Fruit fly (Drosophila melanogaster): ENCODE data around the gene KLHL18.

Gene KLHL18

dm6 chr3R:11992934-11993670, 17.1 kb downstream of the KLHL18 start, which contains the start of gene mfas:
Gene mfas, minus strand, starts transcription at chr3R:11993315.
- TF ChIP-seq sens (GFP tag) (peak; percentile 66), nmo (GFP tag; optimal IDR thresholded peaks at IDR 0.05) (no peak), CG8089 (GFP tag; optimal IDR thresholded peaks at IDR 0.05) (no peak), wek (GFP tag; optimal IDR thresholded peaks at IDR 0.05) (peak; percentile 71), gro (GFP tag; optimal IDR thresholded peaks at IDR 0.05) (peak; percentile 31), CG17912 (GFP tag; optimal IDR thresholded peaks at IDR 0.05) (peak; percentile 70), PHDP (tag; optimal IDR thresholded peaks at IDR 0.05) (peak; percentile 15), hbn (GFP tag; IDR thresholded peaks at IDR 0.05; ENCODE audit: partially characterized antibody) (no peak), CG1603 (tag; optimal IDR thresholded peaks at IDR 0.05) (peak; percentile 35), gcm (GFP tag; optimal IDR thresholded peaks at IDR 0.05) (peak; percentile 80), CrebB (tag; optimal IDR thresholded peaks at IDR 0.05) (no peak), CG3995 (GFP tag; optimal IDR thresholded peaks at IDR 0.05) (peak; percentile 1), nau (GFP tag; optimal IDR thresholded peaks at IDR 0.05) (peak; percentile 63), kni (GFP tag; optimal IDR thresholded peaks at IDR 0.05) (peak; percentile 39), CG3407 (GFP tag; optimal IDR thresholded peaks at IDR 0.05) (peak; percentile 23), Dll (GFP tag; IDR thresholded peaks at IDR 0.05; ENCODE audit: partially characterized antibody) (0 out of 4 replicates have a peak, but pooled peaks have one; percentile 10), mam (GFP tag; optimal IDR thresholded peaks at IDR 0.05) (no peak), Side (GFP tag; optimal IDR thresholded peaks at IDR 0.05) (peak; percentile 19), usp (GFP tag; optimal IDR thresholded peaks at IDR 0.05) (no peak), CG1602 (GFP tag; optimal IDR thresholded peaks at IDR 0.05) (no peak), sqz (GFP tag; optimal IDR thresholded peaks at IDR 0.05) (peak; percentile 35), CG9876 (GFP tag; optimal IDR thresholded peaks at IDR 0.05) (no peak), CG2875 (GFP tag; optimal IDR thresholded peaks at IDR 0.05) (peak; percentile 43), Hr51 (GFP tag; optimal IDR thresholded peaks at IDR 0.05) (no peak), CG1647 (GFP tag; optimal IDR thresholded peaks at IDR 0.05) (peak; percentile 17), crp (GFP tag; optimal IDR thresholded peaks at IDR 0.05) (peak in 1 of 2 experiments; percentile 18), ara (GFP tag; IDR thresholded peaks at IDR 0.05) (0 out of 2 replicates have a peak, but pooled peaks have one; percentile 6), CG6683 (GFP tag; optimal IDR thresholded peaks at IDR 0.05) (no peak), HmgZ (tag; optimal IDR thresholded peaks at IDR 0.05) (peak; percentile 5), jigr1 (GFP tag; IDR thresholded peaks at IDR 0.05) (no peak), aop (GFP tag; IDR thresholded peaks at IDR 0.05) (no peak), sc (optimal IDR thresholded peaks at IDR 0.05) (no peak), sc (GFP tag; optimal IDR thresholded peaks at IDR 0.05) (peak; percentile 15), CG13296 (GFP tag; optimal IDR thresholded peaks at IDR 0.05) (no peak), pb (GFP tag; optimal IDR thresholded peaks at IDR 0.05) (peak; percentile 5), Pdp1 (GFP tag; optimal IDR thresholded peaks at IDR 0.05) (peak in 1 of 2 experiments; percentile 10), CG12155 (GFP tag; optimal IDR thresholded peaks at IDR 0.05) (no peak), CHES-1-like (GFP tag; optimal IDR thresholded peaks at IDR 0.05) (peak; percentile 6), Trl (optimal IDR thresholded peaks at IDR 0.05) (peak; percentile 39 to 44), Trl (GFP tag; optimal IDR thresholded peaks at IDR 0.05) (no peak), BtbVII (GFP tag; optimal IDR thresholded peaks at IDR 0.05) (no peak), CG6813 (GFP tag; optimal IDR thresholded peaks at IDR 0.05) (peak; percentile 54), crc (GFP tag; optimal IDR thresholded peaks at IDR 0.05) (peak; percentile 7), CG6791 (GFP tag; IDR thresholded peaks at IDR 0.05; ENCODE audit: partially characterized antibody) (peak; percentile 34; the same call in 1 of the 3 replicates), CG7556 (GFP tag; optimal IDR thresholded peaks at IDR 0.05) (no peak), gsb-n (tag; optimal IDR thresholded peaks at IDR 0.05) (peak; percentile 37), sim (GFP tag; IDR thresholded peaks at IDR 0.05) (no peak), HLH4C (GFP tag; IDR thresholded peaks at IDR 0.05; ENCODE audit: partially characterized antibody) (peak; percentile 36; the same call in 1 of the 3 replicates), CG12071 (GFP tag; optimal IDR thresholded peaks at IDR 0.05) (peak; percentile 56)
